Worm (Caenorhabditis elegans): ENCODE data around the gene sri-51.

DNA sequence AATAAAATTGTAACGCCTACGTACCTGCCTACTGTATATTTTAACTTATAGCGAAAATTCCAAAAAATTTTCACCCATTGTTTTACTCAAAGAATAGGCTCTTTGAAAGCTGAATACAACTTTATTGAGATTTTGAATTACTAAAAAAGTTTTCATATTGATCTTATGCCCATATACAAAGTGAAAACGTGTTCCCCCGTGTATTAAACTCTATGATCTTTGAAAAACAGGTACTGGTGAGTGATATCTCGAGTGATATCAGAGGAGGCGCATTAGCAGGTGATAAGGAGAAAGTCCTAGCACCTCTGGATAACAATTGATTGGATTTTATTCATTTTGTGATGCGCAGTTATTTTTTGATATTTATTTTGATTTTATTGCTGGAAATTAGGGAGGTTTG, 41.3 kb upstream of the sri-51 start, which contains the start of gene C17F4.3:
- no peak for TF ChIP-seq elt-2 (tag; optimal IDR thresholded peaks at IDR 0.05)
- TF ChIP-seq nhr-25 (tag; optimal IDR thresholded peaks at IDR 0.05), result no peak
- TF ChIP-seq zag-1 (tag; optimal IDR thresholded peaks at IDR 0.05), result no peak
- TF ChIP-seq ama-1 (optimal IDR thresholded peaks at IDR 0.05), result no peak
- TF ChIP-seq unc-62 (GFP tag; optimal IDR thresholded peaks at IDR 0.05), result no peak
- no peak for TF ChIP-seq nhr-11 (tag; optimal IDR thresholded peaks at IDR 0.05)
- no peak for TF ChIP-seq ztf-11 (tag; optimal IDR thresholded peaks at IDR 0.05)
- TF ChIP-seq nhr-237 (tag; optimal IDR thresholded peaks at IDR 0.05), result no peak
- TF ChIP-seq elt-1 (tag; optimal IDR thresholded peaks at IDR 0.05), result no peak
- TF ChIP-seq nhr-76 (tag; optimal IDR thresholded peaks at IDR 0.05), result no peak
